Fruit fly (Drosophila melanogaster) whole organism, embryonic: Measurements from ENCODE around the gene RpS9.

Experiments used
- CG10431 ChIP-seq: fragments of 200-800 bp; sonication (Bioruptor generic); optimal IDR thresholded peaks from 3 replicates; lab custom pipeline; 2018; ENCODE audit warnings: missing biosample characterization, mild to moderate bottlenecking, missing genetic modification characterization
- CG10654 ChIP-seq: fragments of 200-800 bp; sonication (Bioruptor generic); optimal IDR thresholded peaks from 2 replicates; lab custom pipeline; 2016; ENCODE audit warnings: missing biosample characterization, missing genetic modification characterization
- CG11085 ChIP-seq: fragments of 200-800 bp; sonication (Bioruptor generic); IDR thresholded peaks from 2 replicates; pipeline ENCODE4 v1.3.6; 2022; ENCODE audit warnings: missing biosample characterization, missing genetic modification characterization
- CG11247 ChIP-seq: fragments of 200-800 bp; sonication (Bioruptor generic); IDR thresholded peaks from 2 replicates; pipeline ENCODE4 v1.3.6; 2022; ENCODE audit warnings: missing biosample characterization, missing genetic modification characterization
- CG11560 ChIP-seq: fragments of 200-800 bp; sonication (Bioruptor generic); IDR thresholded peaks from 3 replicates; pipeline ENCODE4 v1.3.6; 2022; ENCODE audit warnings: missing biosample characterization, missing genetic modification characterization
- CG12155 ChIP-seq: fragments of 200-800 bp; sonication (Bioruptor generic); optimal IDR thresholded peaks from 3 replicates; lab custom pipeline; 2016; ENCODE audit warnings: missing biosample characterization, missing genetic modification characterization
- CG15601 ChIP-seq: fragments of 200-800 bp; sonication (Bioruptor generic); optimal IDR thresholded peaks from 3 replicates; lab custom pipeline; 2019; ENCODE audit warnings: missing biosample characterization, mild to moderate bottlenecking, missing genetic modification characterization, moderate library complexity
- CG17802 ChIP-seq: fragments of 200-800 bp; sonication (Bioruptor generic); optimal IDR thresholded peaks from 2 replicates; lab custom pipeline; 2018; ENCODE audit warnings: missing biosample characterization, mild to moderate bottlenecking, missing genetic modification characterization, moderate library complexity
- CG2678 ChIP-seq: fragments of 200-800 bp; sonication (Bioruptor generic); optimal IDR thresholded peaks from 3 replicates; lab custom pipeline; 2019; ENCODE audit warnings: missing biosample characterization, mild to moderate bottlenecking, missing genetic modification characterization, moderate library complexity
- CG3065 ChIP-seq: fragments of 200-800 bp; sonication (Bioruptor generic); optimal IDR thresholded peaks from 2 replicates; lab custom pipeline; 2016; ENCODE audit warnings: missing biosample characterization, missing genetic modification characterization
- CG33213 ChIP-seq: fragments of 200-800 bp; sonication (Bioruptor generic); optimal IDR thresholded peaks from 3 replicates; lab custom pipeline; 2016; ENCODE audit warnings: missing biosample characterization, missing genetic modification characterization
- CG33557 ChIP-seq: fragments of 200-800 bp; sonication (Bioruptor generic); optimal IDR thresholded peaks from 2 replicates; lab custom pipeline; 2019; ENCODE audit warnings: missing biosample characterization, mild to moderate bottlenecking, missing genetic modification characterization, moderate library complexity
- CG42726 ChIP-seq: fragments of 200-800 bp; sonication (Bioruptor generic); IDR thresholded peaks from 2 replicates; pipeline ENCODE4 v1.3.6; 2022; ENCODE audit warnings: missing biosample characterization, missing genetic modification characterization; ENCODE audit not compliant: partially characterized antibody
- CG4730 ChIP-seq: fragments of 200-800 bp; sonication (Bioruptor generic); IDR thresholded peaks from 2 replicates; pipeline ENCODE4 v1.3.6; 2022; ENCODE audit warnings: missing biosample characterization, missing genetic modification characterization
- CG4854 ChIP-seq: fragments of 200-800 bp; sonication (Bioruptor generic); optimal IDR thresholded peaks from 2 replicates; lab custom pipeline; 2016; ENCODE audit warnings: missing biosample characterization, missing genetic modification characterization, inconsistent platforms
- CG5245 ChIP-seq: fragments of 200-800 bp; sonication (Bioruptor generic); optimal IDR thresholded peaks from 3 replicates; lab custom pipeline; 2016; ENCODE audit warnings: missing biosample characterization, missing genetic modification characterization
- CG6689 ChIP-seq: fragments of 200-800 bp; sonication (Bioruptor generic); IDR thresholded peaks from 2 replicates; pipeline ENCODE4 v1.3.6; 2022; ENCODE audit warnings: missing biosample characterization, missing genetic modification characterization
- CG7372 ChIP-seq: fragments of 200-800 bp; sonication (Bioruptor generic); IDR thresholded peaks from 2 replicates; pipeline ENCODE4 v1.3.6; 2022; ENCODE audit warnings: missing biosample characterization, missing genetic modification characterization
- CG8924 ChIP-seq: fragments of 200-800 bp; optimal IDR thresholded peaks from 3 replicates; lab custom pipeline; 2019; ENCODE audit warnings: missing biosample characterization, mild to moderate bottlenecking, missing genetic modification characterization, moderate library complexity
- CG9609 ChIP-seq: fragments of 200-800 bp; sonication (Bioruptor generic); optimal IDR thresholded peaks from 3 replicates; lab custom pipeline; 2016; ENCODE audit warnings: missing biosample characterization, missing genetic modification characterization
- CHES-1-like ChIP-seq: fragments of 200-800 bp; sonication (Bioruptor generic); optimal IDR thresholded peaks from 2 replicates; lab custom pipeline; 2016; ENCODE audit warnings: missing biosample characterization, missing genetic modification characterization
- Camta ChIP-seq: fragments of 200-800 bp; sonication (Bioruptor generic); optimal IDR thresholded peaks from 2 replicates; lab custom pipeline; 2016; ENCODE audit warnings: missing biosample characterization, missing genetic modification characterization
- Dfd ChIP-seq, 2 experiments: fragments of >200 bp; optimal IDR thresholded peaks; 2 replicates each; lab custom pipeline; 2017; ENCODE audit warnings: missing biosample characterization in 2 of 2, missing genetic modification characterization in 2 of 2
- Dref ChIP-seq: fragments of 200-800 bp; sonication (Bioruptor generic); IDR thresholded peaks from 2 replicates; pipeline ENCODE4 v1.3.6; 2022; ENCODE audit warnings: missing biosample characterization, missing genetic modification characterization
- Drgx ChIP-seq: fragments of 200-800 bp; sonication (Bioruptor generic); IDR thresholded peaks from 2 replicates; pipeline ENCODE4 v1.3.6; 2022; ENCODE audit warnings: missing biosample characterization, missing genetic modification characterization
- Ets97D ChIP-seq: fragments of 200-800 bp; sonication (Bioruptor generic); optimal IDR thresholded peaks from 3 replicates; lab custom pipeline; 2016; ENCODE audit warnings: missing biosample characterization, missing genetic modification characterization
- Gsc ChIP-seq: fragments of 200-800 bp; sonication (Bioruptor generic); IDR thresholded peaks from 2 replicates; pipeline ENCODE4 v1.3.6; 2022; ENCODE audit warnings: missing biosample characterization, missing genetic modification characterization
- HmgZ ChIP-seq: fragments of 200-800 bp; sonication (Bioruptor generic); optimal IDR thresholded peaks from 2 replicates; lab custom pipeline; 2018; ENCODE audit warnings: missing biosample characterization, mild to moderate bottlenecking, missing genetic modification characterization
- MBD-R2 ChIP-seq: fragments of 200-800 bp; sonication (Bioruptor generic); IDR thresholded peaks from 2 replicates; pipeline ENCODE4 v1.3.6; 2022; ENCODE audit warnings: missing biosample characterization, missing genetic modification characterization
- Nf-YC ChIP-seq: fragments of 200-800 bp; optimal IDR thresholded peaks from 3 replicates; lab custom pipeline; 2019; ENCODE audit warnings: missing biosample characterization, mild to moderate bottlenecking, missing genetic modification characterization, moderate library complexity
- Oaz ChIP-seq: fragments of 200-800 bp; sonication (Bioruptor generic); IDR thresholded peaks from 2 replicates; pipeline ENCODE4 v1.3.6; 2022; ENCODE audit warnings: missing biosample characterization, missing genetic modification characterization
- Sox102F ChIP-seq: fragments of 200-800 bp; sonication (Bioruptor generic); optimal IDR thresholded peaks from 2 replicates; lab custom pipeline; 2018; ENCODE audit warnings: missing biosample characterization, mild to moderate bottlenecking, missing genetic modification characterization, moderate library complexity
- Vsx1 ChIP-seq: fragments of 200-800 bp; sonication (Bioruptor generic); optimal IDR thresholded peaks from 2 replicates; lab custom pipeline; 2017; ENCODE audit warnings: missing biosample characterization, mild to moderate bottlenecking, missing genetic modification characterization, missing genetic modification reagents
- Xbp1 ChIP-seq: fragments of 200-800 bp; sonication (Bioruptor generic); optimal IDR thresholded peaks from 3 replicates; lab custom pipeline; 2016; ENCODE audit warnings: missing biosample characterization, mild to moderate bottlenecking, missing genetic modification characterization
- al ChIP-seq: fragments of 200-800 bp; sonication (Bioruptor generic); IDR thresholded peaks from 2 replicates; pipeline ENCODE4 v1.3.6; 2022; ENCODE audit warnings: missing biosample characterization, missing genetic modification characterization
- danr ChIP-seq: fragments of 200-800 bp; sonication (Bioruptor generic); IDR thresholded peaks from 2 replicates; pipeline ENCODE4 v1.3.6; 2022; ENCODE audit warnings: missing biosample characterization, missing genetic modification characterization
- dm ChIP-seq: fragments of 200-800 bp; sonication (Bioruptor generic); optimal IDR thresholded peaks from 3 replicates; lab custom pipeline; 2016; ENCODE audit warnings: missing biosample characterization, missing genetic modification characterization
- emc ChIP-seq: fragments of 200-800 bp; sonication (Bioruptor generic); optimal IDR thresholded peaks from 2 replicates; lab custom pipeline; 2016; ENCODE audit warnings: missing biosample characterization, missing genetic modification characterization
- esg ChIP-seq: fragments of 200-800 bp; sonication (Bioruptor generic); conservative IDR thresholded peaks from 2 replicates; pipeline ENCODE4 v1.3.6; 2022; ENCODE audit warnings: missing biosample characterization, missing genetic modification characterization
- fd96Cb ChIP-seq: fragments of 200-800 bp; sonication (Bioruptor generic); optimal IDR thresholded peaks from 2 replicates; lab custom pipeline; 2018; ENCODE audit warnings: missing biosample characterization, mild to moderate bottlenecking, missing genetic modification characterization, moderate library complexity
- gcm2 ChIP-seq: fragments of 200-800 bp; sonication (Bioruptor generic); optimal IDR thresholded peaks from 2 replicates; lab custom pipeline; 2016; ENCODE audit warnings: missing biosample characterization, missing genetic modification characterization
- gro ChIP-seq: fragments of 200-800 bp; sonication (Bioruptor generic); optimal IDR thresholded peaks from 2 replicates; lab custom pipeline; 2016; ENCODE audit warnings: missing biosample characterization, missing genetic modification characterization
- ind ChIP-seq: fragments of 200-800 bp; sonication (Bioruptor generic); optimal IDR thresholded peaks from 3 replicates; lab custom pipeline; 2016; ENCODE audit warnings: missing biosample characterization, missing genetic modification characterization
- inv ChIP-seq: fragments of 200-800 bp; sonication (Bioruptor generic); IDR thresholded peaks from 2 replicates; pipeline ENCODE4 v1.3.6; 2022; ENCODE audit warnings: missing biosample characterization, missing genetic modification characterization; ENCODE audit not compliant: partially characterized antibody
- run ChIP-seq: fragments of 200-800 bp; sonication (Bioruptor generic); optimal IDR thresholded peaks from 3 replicates; lab custom pipeline; 2018; ENCODE audit warnings: missing biosample characterization, mild to moderate bottlenecking, missing genetic modification characterization
- slou ChIP-seq: fragments of 200-800 bp; sonication (Bioruptor generic); optimal IDR thresholded peaks from 3 replicates; lab custom pipeline; 2016; ENCODE audit warnings: missing biosample characterization, missing genetic modification characterization
- so ChIP-seq: fragments of 200-800 bp; sonication (Bioruptor generic); IDR thresholded peaks from 3 replicates; pipeline ENCODE4 v1.3.6; 2022; ENCODE audit warnings: missing biosample characterization, missing genetic modification characterization
- sr ChIP-seq: fragments of 200-800 bp; sonication (Bioruptor generic); IDR thresholded peaks from 3 replicates; pipeline ENCODE4 v1.3.6; 2022; ENCODE audit warnings: missing biosample characterization, missing genetic modification characterization
- tx ChIP-seq: fragments of 200-800 bp; sonication (Bioruptor generic); optimal IDR thresholded peaks from 2 replicates; lab custom pipeline; 2016; ENCODE audit warnings: missing biosample characterization, missing genetic modification characterization
- usp ChIP-seq: fragments of >200 bp; optimal IDR thresholded peaks from 2 replicates; lab custom pipeline; 2017; ENCODE audit warnings: missing biosample characterization, missing genetic modification characterization
- wdn ChIP-seq: fragments of 200-800 bp; sonication (Bioruptor generic); IDR thresholded peaks from 2 replicates; pipeline ENCODE4 v1.3.6; 2022; ENCODE audit warnings: missing biosample characterization, missing genetic modification characterization

RpS9 gene

DNA sequence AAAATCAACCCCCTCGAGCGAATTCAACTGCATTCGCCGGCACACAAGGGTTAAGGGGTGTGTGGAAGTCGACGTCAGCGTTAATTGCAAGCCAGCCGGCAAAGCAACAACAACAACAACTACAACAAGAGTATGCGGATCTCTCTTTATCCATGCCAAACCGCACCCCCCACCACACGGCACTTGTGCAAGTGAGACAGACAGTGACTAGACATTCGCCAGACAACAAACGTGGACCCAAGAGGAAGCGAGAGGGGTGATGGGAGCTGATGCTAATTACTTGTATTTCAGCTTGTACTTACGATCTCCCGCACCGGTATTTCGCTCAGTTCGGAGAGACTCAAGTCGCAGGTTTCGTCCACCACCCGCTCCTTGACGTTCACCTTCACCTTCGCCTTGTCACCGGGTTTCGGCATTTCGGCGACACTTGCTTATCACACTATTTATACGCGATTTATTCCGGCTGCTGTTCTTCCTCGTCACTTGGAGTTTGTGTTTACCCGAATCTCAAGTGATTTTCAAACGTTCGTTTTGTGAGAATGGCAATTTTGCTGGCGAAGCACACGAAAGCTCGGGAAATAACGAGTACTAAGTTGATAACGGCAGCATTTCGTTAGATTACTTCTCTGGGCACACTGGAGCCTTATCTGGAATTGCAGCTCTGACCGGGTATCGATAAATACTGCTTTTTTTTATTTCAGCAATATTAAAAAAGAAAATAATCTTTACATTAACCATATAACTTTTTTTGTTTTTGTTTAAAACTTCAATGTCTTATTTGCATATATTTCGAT is 2.1 kb downstream of the RpS9 start, which contains the start of gene CG3408 (continued):
- TF ChIP-seq so (0 out of 3 replicates have a peak, but pooled peaks have one; percentile 11), Ets97D (peak; percentile 98), CG4730 (GFP tag; lab: Robert Waterston, UW) (no peak), Dfd (GFP tag; optimal IDR thresholded peaks at IDR 0.05; lab: Kevin White, UChicago) (no peak), Drgx (GFP tag; lab: Robert Waterston, UW) (no peak; the same call in 1 of the 2 replicates), CG11085 (no peak), CG15601 (tag; lab: Kevin White, UChicago) (peak; percentile 31), Vsx1 (peak; percentile 86), CG12155 (GFP tag; lab: Kevin White, UChicago) (peak; percentile 95), Xbp1 (GFP tag; lab: Kevin White, UChicago) (peak; percentile 0), slou (GFP tag; lab: Kevin White, UChicago) (no peak), inv (GFP tag; lab: Robert Waterston, UW) (no peak), CG33213 (GFP tag; lab: Kevin White, UChicago) (peak; percentile 66), CG2678 (tag; lab: Kevin White, UChicago) (no peak), CG4854 (peak; percentile 22), Nf-YC (tag; lab: Kevin White, UChicago) (peak; percentile 6), run (tag; lab: Kevin White, UChicago) (no peak), emc (GFP tag; lab: Kevin White, UChicago) (no peak), CG5245 (GFP tag; lab: Kevin White, UChicago) (no peak), Sox102F (GFP tag; lab: Kevin White, UChicago) (no peak), CG3065 (GFP tag; lab: Kevin White, UChicago) (no peak), al (no peak), CG10654 (GFP tag; lab: Kevin White, UChicago) (no peak), wdn (GFP tag; lab: Robert Waterston, UW) (no peak), Gsc (GFP tag; lab: Robert Waterston, UW) (no peak), CG10431 (GFP tag; lab: Kevin White, UChicago) (peak; percentile 50), gcm2 (GFP tag; lab: Kevin White, UChicago) (no peak), gro (GFP tag; lab: Kevin White, UChicago) (peak; percentile 52), Dref (peak; percentile 67), CG7372 (GFP tag; lab: Robert Waterston, UW) (no peak; the same call in 1 of the 2 replicates), ind (GFP tag; lab: Kevin White, UChicago) (no peak), HmgZ (peak; percentile 71), esg (no peak), CG8924 (tag; lab: Kevin White, UChicago) (peak; percentile 43), tx (GFP tag; lab: Kevin White, UChicago) (no peak), sr (no peak), fd96Cb (no peak), Oaz (GFP tag; lab: Robert Waterston, UW) (no peak), CG9609 (GFP tag; lab: Kevin White, UChicago) (no peak), danr (GFP tag; lab: Robert Waterston, UW) (no peak), CG42726 (GFP tag; lab: Robert Waterston, UW) (no peak), CG6689 (GFP tag; lab: Robert Waterston, UW) (no peak), CG11560 (tag; lab: Robert Waterston, UW) (no peak), CG17802 (no peak), usp (GFP tag; lab: Kevin White, UChicago) (no peak), dm (no peak), CHES-1-like (GFP tag; lab: Kevin White, UChicago) (peak; percentile 33), CG11247 (no peak), Camta (no peak), CG33557 (GFP tag; lab: Kevin White, UChicago) (no peak), MBD-R2 (no peak; the same call in 1 of the 2 replicates)
